Fruit fly (Drosophila melanogaster): ENCODE measurements around the gene AMPdeam.
A peak's percentile ranks its signal among the peaks of the same experiment; 100 is the strongest.

AMPdeam gene

DNA sequence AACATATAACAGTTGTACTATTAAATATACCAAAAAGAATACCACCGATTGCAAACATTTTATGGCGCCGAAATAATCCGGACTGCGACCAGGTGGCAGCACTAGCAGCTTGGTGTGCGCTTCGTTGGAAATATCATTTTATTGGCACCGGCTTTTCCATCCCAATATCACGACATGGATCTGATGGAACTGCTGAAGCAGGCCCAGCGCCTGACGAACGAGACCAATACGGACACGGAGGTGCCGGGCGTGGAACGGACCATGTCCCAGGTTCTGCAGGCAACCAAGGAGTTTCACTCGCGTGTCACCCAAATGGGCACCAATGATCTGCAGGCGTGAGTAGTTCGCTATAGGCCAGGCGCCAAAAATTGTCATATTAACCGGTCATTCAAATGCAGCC lies 22.9 kb downstream of the AMPdeam start, which contains the start of gene Nup93-1:
Nup93-1 (plus strand) TSS at position 74 of the 400 bp plus-strand sequence.
- no peak for TF ChIP-seq Sox102F (GFP tag; optimal IDR thresholded peaks at IDR 0.05)
- TF ChIP-seq CG4318 (GFP tag; optimal IDR thresholded peaks at IDR 0.05): no peak
- no peak for TF ChIP-seq Hr39 (GFP tag; optimal IDR thresholded peaks at IDR 0.05)
- no peak for TF ChIP-seq Eip75B (GFP tag; optimal IDR thresholded peaks at IDR 0.05)
- TF ChIP-seq CG8319 (GFP tag; optimal IDR thresholded peaks at IDR 0.05): no peak
- no peak for TF ChIP-seq CG7368 (GFP tag; optimal IDR thresholded peaks at IDR 0.05)
- no peak for TF ChIP-seq CG3919 (GFP tag; optimal IDR thresholded peaks at IDR 0.05)
- no peak for TF ChIP-seq CG10631 (GFP tag; optimal IDR thresholded peaks at IDR 0.05)
- no peak for TF ChIP-seq CG32006 (GFP tag; optimal IDR thresholded peaks at IDR 0.05)
- TF ChIP-seq dsx (GFP tag; optimal IDR thresholded peaks at IDR 0.05; ENCODE audit: poor library complexity, severe bottlenecking): no peak
- no peak for TF ChIP-seq fkh (GFP tag; optimal IDR thresholded peaks at IDR 0.05)
- no peak for TF ChIP-seq Hr38 (GFP tag; optimal IDR thresholded peaks at IDR 0.05)
- no peak for TF ChIP-seq fd59A (GFP tag; optimal IDR thresholded peaks at IDR 0.05)

DNA sequence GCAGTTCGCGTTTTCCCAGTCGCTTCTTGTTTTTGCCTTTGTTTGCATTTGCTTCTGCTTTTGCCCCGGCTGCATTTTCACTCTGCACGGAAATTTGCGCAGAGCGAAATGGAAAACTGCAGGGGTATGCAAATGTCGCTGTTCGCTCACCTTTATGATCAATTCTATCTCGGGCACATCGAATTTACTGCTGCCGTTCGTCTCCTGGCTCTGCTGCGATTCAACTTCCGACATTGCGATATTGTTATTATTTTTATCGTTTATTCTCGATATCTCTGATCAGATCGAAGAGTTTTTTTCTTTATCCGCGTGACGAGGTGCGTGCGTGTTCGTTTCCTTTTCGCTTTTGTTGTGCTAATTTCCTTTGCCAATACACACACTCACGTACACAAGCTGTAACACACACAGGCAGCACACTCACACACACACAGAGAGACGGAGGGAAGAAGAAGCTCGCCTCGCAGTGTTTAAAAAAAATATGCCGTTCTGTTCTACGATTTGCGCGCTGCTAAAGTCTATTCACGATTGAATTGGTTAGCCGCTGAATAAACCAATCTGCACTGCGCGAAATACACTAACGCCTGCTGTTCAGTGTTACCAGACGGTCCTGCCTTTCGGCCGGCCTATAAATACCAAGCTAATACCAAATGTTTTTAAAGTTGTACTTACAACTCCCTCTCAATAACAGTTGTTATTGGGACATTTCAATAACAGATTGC lies 23.7 kb downstream of the AMPdeam start, which contains the start of gene Clic:
Clic (minus strand) TSS at position 533 of the 719 bp plus-strand sequence.
- TF ChIP-seq eg (GFP tag; IDR thresholded peaks at IDR 0.05) (peak; percentile 58; the same call in 1 of the 3 replicates), dsx (GFP tag; optimal IDR thresholded peaks at IDR 0.05; ENCODE audit: poor library complexity, severe bottlenecking) (peak; percentile 13), Eip78C (GFP tag) (peak; percentile 66), CG8119 (GFP tag; IDR thresholded peaks at IDR 0.05) (0 out of 3 replicates have a peak, but pooled peaks have one; percentile 13), CG8632 (GFP tag; optimal IDR thresholded peaks at IDR 0.05) (no peak), Sox14 (GFP tag; optimal IDR thresholded peaks at IDR 0.05) (peak; percentile 45), CG6854 (GFP tag; optimal IDR thresholded peaks at IDR 0.05) (peak; percentile 73), CG6792 (GFP tag; optimal IDR thresholded peaks at IDR 0.05) (peak; percentile 13), Lpt (GFP tag; optimal IDR thresholded peaks at IDR 0.05) (no peak), CG6163 (GFP tag; IDR thresholded peaks at IDR 0.05) (peak; percentile 29; the same call in 1 of the 3 replicates), ss (GFP tag; optimal IDR thresholded peaks at IDR 0.05) (peak in 1 of 2 experiments; percentile 65), CG6276 (GFP tag; optimal IDR thresholded peaks at IDR 0.05) (no peak), Sox15 (GFP tag; optimal IDR thresholded peaks at IDR 0.05) (no peak), CG1621 (tag; optimal IDR thresholded peaks at IDR 0.05) (peak; percentile 43), esn (GFP tag; optimal IDR thresholded peaks at IDR 0.05) (peak; percentile 39), vri (GFP tag; optimal IDR thresholded peaks at IDR 0.05) (peak; percentile 58)

DNA sequence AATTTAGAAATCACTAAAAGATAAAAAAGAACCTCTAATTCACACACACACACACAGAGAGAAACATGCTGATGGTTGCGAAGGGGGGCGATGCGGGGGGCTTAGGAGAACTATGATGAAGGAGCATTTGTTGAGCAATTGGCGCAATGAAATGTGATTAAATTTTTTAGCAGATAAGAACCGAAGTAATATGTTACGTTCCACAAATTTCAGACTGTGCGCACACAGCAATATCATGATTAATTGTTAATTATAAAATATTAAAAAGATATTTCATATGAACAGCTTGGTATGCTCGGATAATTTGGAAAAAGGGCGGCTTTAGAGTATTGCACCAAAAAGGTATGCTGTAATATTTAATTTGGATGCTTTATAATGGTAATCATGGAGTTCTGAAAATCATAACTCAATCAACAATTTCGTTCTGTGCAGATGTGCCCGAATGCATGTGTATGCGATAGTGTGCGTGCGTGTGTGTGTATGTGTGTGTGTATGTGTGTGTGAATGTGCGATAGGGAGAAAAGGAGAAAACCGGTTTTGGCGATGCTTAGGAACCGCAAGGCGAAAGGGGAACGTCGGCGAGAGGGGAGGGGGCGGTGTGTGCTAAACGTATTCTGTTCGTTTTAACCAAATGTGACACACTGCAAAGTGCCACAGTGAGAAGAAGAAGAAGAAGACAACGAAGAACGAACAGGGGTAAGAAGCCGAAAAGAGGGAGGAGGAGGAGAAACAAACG lies 24.5 kb downstream of the AMPdeam start:
- TF ChIP-seq CG3919 (GFP tag; optimal IDR thresholded peaks at IDR 0.05) (no peak), CG1621 (tag; optimal IDR thresholded peaks at IDR 0.05) (no peak), achi (GFP tag; optimal IDR thresholded peaks at IDR 0.05) (peak; percentile 15), CG32006 (GFP tag; optimal IDR thresholded peaks at IDR 0.05) (peak; percentile 50), Gug (GFP tag; IDR thresholded peaks at IDR 0.05) (no peak), eg (GFP tag; IDR thresholded peaks at IDR 0.05) (0 out of 3 replicates have a peak, but pooled peaks have one; percentile 10), CG8119 (GFP tag; IDR thresholded peaks at IDR 0.05) (peak; percentile 21; the same call in 1 of the 3 replicates), Lpt (GFP tag; optimal IDR thresholded peaks at IDR 0.05) (peak; percentile 35), Blimp-1 (GFP tag; optimal IDR thresholded peaks at IDR 0.05) (no peak), ss (GFP tag; optimal IDR thresholded peaks at IDR 0.05) (no peak), Eip78C (GFP tag) (peak; percentile 85), fkh (GFP tag; optimal IDR thresholded peaks at IDR 0.05) (no peak), CG3032 (tag; optimal IDR thresholded peaks at IDR 0.05) (peak; percentile 3), acj6 (GFP tag; optimal IDR thresholded peaks at IDR 0.05) (peak; percentile 10), CG10631 (GFP tag; optimal IDR thresholded peaks at IDR 0.05) (peak; percentile 21), CG15336 (GFP tag; IDR thresholded peaks at IDR 0.05) (no peak; the same call in 1 of the 2 replicates)
